Worm (Caenorhabditis elegans) whole organism, L4/young adult: ENCODE measurements around the gene F08F3.4.
A peak's percentile ranks its signal among the peaks of the same experiment; 100 is the strongest.

ENCODE experiments used
- W03F9.2 ChIP-seq: fragments of 150-350 bp; optimal IDR thresholded peaks from 2 replicates; lab custom pipeline; 2014; ENCODE audit warnings: missing biosample characterization, missing genetic modification characterization
- him-1 ChIP-seq: sonication (generic microtip); optimal IDR thresholded peaks from 2 replicates; lab custom pipeline; 2016; ENCODE audit warnings: missing genotype, missing genetic modification reagents, missing genetic modification characterization, missing compliant biosample characterization

ce11 chrV:5403938-5404337, 6.8 kb upstream of the F08F3.4 start:
- TF ChIP-seq him-1 (peak; percentile 13), W03F9.2 (tag; lab: Kevin White, UChicago) (no peak)
